Fruit fly (Drosophila melanogaster): ENCODE results near the gene Nagk.
A peak's percentile ranks its signal among the peaks of the same experiment; 100 is the strongest.

Nagk gene

DNA sequence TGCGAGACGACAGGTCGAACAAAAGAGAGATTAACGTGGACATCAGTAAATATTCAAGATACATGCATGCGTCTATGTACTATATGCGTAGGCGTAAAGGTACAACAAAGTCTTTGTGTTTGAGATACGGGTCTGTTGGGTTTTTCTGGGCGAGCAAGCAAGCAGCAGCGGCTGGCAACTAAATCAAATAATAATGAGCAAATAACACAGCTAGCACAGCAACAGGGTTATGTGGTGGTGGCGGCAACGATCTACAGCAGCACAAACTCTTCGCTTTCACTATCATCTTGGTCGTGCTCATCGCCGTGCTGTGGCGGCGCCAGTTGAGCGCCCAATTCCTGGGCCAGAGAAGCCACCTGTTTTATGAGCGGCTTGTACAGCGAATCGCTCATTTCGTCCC is 11.0 kb upstream of the Nagk start:
- TF ChIP-seq CG31627 (GFP tag; optimal IDR thresholded peaks at IDR 0.05): no peak
- peak; percentile 93 for TF ChIP-seq fkh (GFP tag; optimal IDR thresholded peaks at IDR 0.05)
- TF ChIP-seq ss (GFP tag; optimal IDR thresholded peaks at IDR 0.05): no peak
- TF ChIP-seq CG8319 (GFP tag; optimal IDR thresholded peaks at IDR 0.05): no peak

DNA sequence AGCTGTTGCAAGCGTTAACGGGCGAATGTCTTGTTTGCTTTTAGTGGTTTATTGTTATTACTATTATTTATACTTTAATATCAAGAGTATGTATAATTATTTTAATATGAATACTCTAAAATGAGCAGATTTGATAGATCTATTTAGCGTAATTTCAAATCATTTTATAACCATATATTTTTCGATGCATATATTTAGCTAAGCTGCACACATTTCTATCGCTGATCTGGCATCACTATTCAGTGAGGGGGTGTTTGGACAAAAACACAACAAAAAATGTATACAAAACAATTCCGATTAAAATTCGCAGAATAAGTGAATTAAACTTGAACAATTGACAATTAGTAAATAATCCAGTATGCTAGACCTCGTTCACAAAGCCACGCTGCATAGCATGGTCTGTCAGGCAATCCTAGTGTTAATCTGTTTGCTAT is 8.0 kb upstream of the Nagk start, which contains the start of the genes Trs33 and Tmtc4:
Gene Trs33, minus strand, starts transcription at position 3 of the 434 bp plus-strand sequence.
Gene Tmtc4, plus strand, starts transcription at position 233 of the 434 bp plus-strand sequence.
- TF ChIP-seq CG31627 (GFP tag; optimal IDR thresholded peaks at IDR 0.05) (peak; percentile 10), CG32006 (GFP tag; optimal IDR thresholded peaks at IDR 0.05) (no peak), CG6792 (GFP tag; optimal IDR thresholded peaks at IDR 0.05) (no peak), fd59A (GFP tag; optimal IDR thresholded peaks at IDR 0.05) (no peak), topi (GFP tag; optimal IDR thresholded peaks at IDR 0.05) (peak; percentile 25), cyc (GFP tag; optimal IDR thresholded peaks at IDR 0.05) (peak; percentile 36), CG6854 (GFP tag; optimal IDR thresholded peaks at IDR 0.05) (no peak), CG16779 (tag; optimal IDR thresholded peaks at IDR 0.05) (no peak), CG11294 (GFP tag; IDR thresholded peaks at IDR 0.05) (no peak), OdsH (GFP tag; optimal IDR thresholded peaks at IDR 0.05) (no peak), CG9139 (GFP tag; optimal IDR thresholded peaks at IDR 0.05) (no peak), Ets96B (tag; optimal IDR thresholded peaks at IDR 0.05) (peak; percentile 35), CG6163 (GFP tag; IDR thresholded peaks at IDR 0.05) (no peak), CG10631 (GFP tag; optimal IDR thresholded peaks at IDR 0.05) (peak; percentile 47), CG11762 (GFP tag; optimal IDR thresholded peaks at IDR 0.05; ENCODE audit: insufficient read depth) (no peak), CG3032 (tag; optimal IDR thresholded peaks at IDR 0.05) (peak; percentile 54), salr (GFP tag; optimal IDR thresholded peaks at IDR 0.05) (no peak), pdm3 (GFP tag; optimal IDR thresholded peaks at IDR 0.05) (no peak), Eip75B (GFP tag; optimal IDR thresholded peaks at IDR 0.05) (no peak), Hr38 (GFP tag; optimal IDR thresholded peaks at IDR 0.05) (no peak), vri (GFP tag; optimal IDR thresholded peaks at IDR 0.05) (no peak), ss (GFP tag; optimal IDR thresholded peaks at IDR 0.05) (no peak), achi (GFP tag; optimal IDR thresholded peaks at IDR 0.05) (no peak), CG7368 (GFP tag; optimal IDR thresholded peaks at IDR 0.05) (no peak), Gug (GFP tag; IDR thresholded peaks at IDR 0.05) (no peak), CG4318 (GFP tag; optimal IDR thresholded peaks at IDR 0.05) (no peak), CG8119 (GFP tag; IDR thresholded peaks at IDR 0.05) (no peak), CG8632 (GFP tag; optimal IDR thresholded peaks at IDR 0.05) (no peak), acj6 (GFP tag; optimal IDR thresholded peaks at IDR 0.05) (no peak), dac (GFP tag; optimal IDR thresholded peaks at IDR 0.05) (no peak), dsx (GFP tag; optimal IDR thresholded peaks at IDR 0.05; ENCODE audit: poor library complexity, severe bottlenecking) (peak; percentile 7), CG3919 (GFP tag; optimal IDR thresholded peaks at IDR 0.05) (no peak), fd85E (GFP tag; optimal IDR thresholded peaks at IDR 0.05) (no peak), Hr4 (GFP tag; optimal IDR thresholded peaks at IDR 0.05) (no peak), CG1621 (tag; optimal IDR thresholded peaks at IDR 0.05) (no peak), Lpt (GFP tag; optimal IDR thresholded peaks at IDR 0.05) (no peak), Met (GFP tag; optimal IDR thresholded peaks at IDR 0.05) (no peak), CG15336 (GFP tag; IDR thresholded peaks at IDR 0.05) (peak; percentile 29; the same call in 1 of the 2 replicates), CG10669 (GFP tag; optimal IDR thresholded peaks at IDR 0.05) (peak; percentile 30), Smox (GFP tag; optimal IDR thresholded peaks at IDR 0.05) (no peak), fkh (GFP tag; optimal IDR thresholded peaks at IDR 0.05) (peak; percentile 96), esn (GFP tag; optimal IDR thresholded peaks at IDR 0.05) (peak; percentile 54), Ets21C (GFP tag; optimal IDR thresholded peaks at IDR 0.05) (no peak), CG8319 (GFP tag; optimal IDR thresholded peaks at IDR 0.05) (no peak), lz (GFP tag; optimal IDR thresholded peaks at IDR 0.05) (peak; percentile 8), CG6808 (GFP tag; optimal IDR thresholded peaks at IDR 0.05) (no peak), Eip78C (GFP tag) (peak; percentile 75), Hr39 (GFP tag; optimal IDR thresholded peaks at IDR 0.05) (no peak), Sox15 (GFP tag; optimal IDR thresholded peaks at IDR 0.05) (no peak), eg (GFP tag; IDR thresholded peaks at IDR 0.05) (no peak), svp (GFP tag) (no peak)
